Worm (Caenorhabditis elegans) whole organism, early embryonic: Measurements from ENCODE around the gene T05E12.8.

Experiments
- ama-1 ChIP-seq: fragments of 150-350 bp; optimal IDR thresholded peaks from 2 replicates; lab custom pipeline; 2014
- hmg-4 ChIP-seq: fragments of 200-800 bp; sonication (Bioruptor generic); optimal IDR thresholded peaks from 2 replicates; lab custom pipeline; 2018; ENCODE audit warnings: mild to moderate bottlenecking, missing genetic modification characterization, missing compliant biosample characterization

- no peak for TF ChIP-seq hmg-4 (GFP tag; lab: Kevin White, UChicago)
- no peak for TF ChIP-seq ama-1 (lab: Kevin White, UChicago)
These were observed 33.1 kb upstream of the T05E12.8 start, which contains the start of gene srz-94 for ce11 chrV:17035850-17036249.
